Worm (Caenorhabditis elegans) whole organism, late embryonic: ENCODE data around the gene gpa-5.
A peak's percentile ranks its signal among the peaks of the same experiment; 100 is the strongest.

Source experiments
- C08G9.2 ChIP-seq: sonication (generic microtip); optimal IDR thresholded peaks from 2 replicates; lab custom pipeline; 2016; ENCODE audit warnings: mild to moderate bottlenecking, missing genetic modification characterization, moderate library complexity, missing compliant biosample characterization
- C38D4.7 ChIP-seq: fragments of 200-800 bp; sonication (Bioruptor generic); optimal IDR thresholded peaks from 2 replicates; lab custom pipeline; 2018; ENCODE audit warnings: mild to moderate bottlenecking, missing genetic modification characterization, moderate library complexity, missing compliant biosample characterization
- F13H6.1 ChIP-seq: sonication (generic microtip); optimal IDR thresholded peaks from 2 replicates; lab custom pipeline; 2016; ENCODE audit warnings: missing genetic modification characterization, missing compliant biosample characterization
- K02D7.2 ChIP-seq: sonication (generic microtip); optimal IDR thresholded peaks from 2 replicates; lab custom pipeline; 2017; ENCODE audit warnings: mild to moderate bottlenecking, missing genetic modification characterization, missing compliant biosample characterization
- K09A11.1 ChIP-seq: sonication (generic microtip); optimal IDR thresholded peaks from 2 replicates; lab custom pipeline; 2017; ENCODE audit warnings: antibody characterized with exemption, mild to moderate bottlenecking, missing genetic modification characterization, missing compliant biosample characterization; ENCODE audit not compliant: insufficient read depth
- T23F11.4 ChIP-seq: fragments of 200-800 bp; sonication (Bioruptor generic); optimal IDR thresholded peaks from 2 replicates; lab custom pipeline; 2018; ENCODE audit warnings: mild to moderate bottlenecking, missing genetic modification characterization, missing compliant biosample characterization
- ahr-1 ChIP-seq: sonication (generic microtip); optimal IDR thresholded peaks from 2 replicates; lab custom pipeline; 2016; ENCODE audit warnings: missing genetic modification characterization, missing compliant biosample characterization
- ceh-14 ChIP-seq: sonication (generic microtip); optimal IDR thresholded peaks from 2 replicates; lab custom pipeline; 2016; ENCODE audit warnings: missing genotype, missing genetic modification characterization, missing compliant biosample characterization
- ceh-2 ChIP-seq: sonication (generic microtip); optimal IDR thresholded peaks from 2 replicates; lab custom pipeline; 2016; ENCODE audit warnings: missing genotype, missing genetic modification characterization, missing compliant biosample characterization
- ceh-30 ChIP-seq: fragments of 150-350 bp; optimal IDR thresholded peaks from 2 replicates; lab custom pipeline; 2014; ENCODE audit warnings: missing biosample characterization, missing genetic modification characterization
- ceh-31 ChIP-seq: sonication (generic microtip); optimal IDR thresholded peaks from 2 replicates; lab custom pipeline; 2016; ENCODE audit warnings: missing genetic modification characterization, missing compliant biosample characterization
- ceh-45 ChIP-seq: fragments of 200-800 bp; sonication (Bioruptor generic); IDR thresholded peaks from 2 replicates; pipeline ENCODE4 v1.3.6; 2022; ENCODE audit warnings: missing genetic modification reagents, missing genetic modification characterization, missing compliant biosample characterization
- ceh-48 ChIP-seq: sonication (generic microtip); optimal IDR thresholded peaks from 2 replicates; lab custom pipeline; 2016; ENCODE audit warnings: missing genetic modification characterization, inconsistent platforms, missing compliant biosample characterization
- ceh-6 ChIP-seq: fragments of 200-800 bp; sonication (Bioruptor generic); optimal IDR thresholded peaks from 2 replicates; lab custom pipeline; 2018; ENCODE audit warnings: mild to moderate bottlenecking, missing genetic modification characterization, missing compliant biosample characterization
- elt-2 ChIP-seq: sonication (generic microtip); optimal IDR thresholded peaks from 2 replicates; lab custom pipeline; 2016; ENCODE audit warnings: missing genetic modification reagents, missing genetic modification characterization, missing compliant biosample characterization
- ets-4 ChIP-seq: sonication (generic microtip); optimal IDR thresholded peaks from 2 replicates; lab custom pipeline; 2016; ENCODE audit warnings: missing genetic modification characterization, missing compliant biosample characterization
- eyg-1 ChIP-seq: sonication (generic microtip); optimal IDR thresholded peaks from 2 replicates; lab custom pipeline; 2016; ENCODE audit warnings: missing genotype, missing genetic modification characterization, missing compliant biosample characterization
- fax-1 ChIP-seq: sonication (generic microtip); optimal IDR thresholded peaks from 2 replicates; lab custom pipeline; 2016; ENCODE audit warnings: missing genotype, missing genetic modification characterization, missing compliant biosample characterization
- fkh-10 ChIP-seq: fragments of 150-350 bp; optimal IDR thresholded peaks from 2 replicates; lab custom pipeline; 2014; ENCODE audit warnings: missing biosample characterization, missing genetic modification reagents, missing genetic modification characterization
- fkh-6 ChIP-seq: sonication (generic microtip); optimal IDR thresholded peaks from 2 replicates; lab custom pipeline; 2016; ENCODE audit warnings: missing genetic modification characterization, missing compliant biosample characterization
- hlh-13 ChIP-seq: fragments of 200-800 bp; sonication (Bioruptor generic); optimal IDR thresholded peaks from 2 replicates; lab custom pipeline; 2018; ENCODE audit warnings: mild to moderate bottlenecking, missing genetic modification characterization, missing compliant biosample characterization
- hlh-15 ChIP-seq: sonication (generic microtip); optimal IDR thresholded peaks from 2 replicates; lab custom pipeline; 2016; ENCODE audit warnings: missing genetic modification characterization, missing compliant biosample characterization
- hlh-30 ChIP-seq: sonication (generic microtip); optimal IDR thresholded peaks from 2 replicates; lab custom pipeline; 2017; ENCODE audit warnings: antibody characterized with exemption, missing genetic modification characterization, missing compliant biosample characterization; ENCODE audit not compliant: insufficient read depth
- hlh-6 ChIP-seq: sonication (generic microtip); optimal IDR thresholded peaks from 2 replicates; lab custom pipeline; 2016; ENCODE audit warnings: missing genotype, missing genetic modification characterization, missing compliant biosample characterization
- hlh-8 ChIP-seq: sonication (generic microtip); optimal IDR thresholded peaks from 2 replicates; lab custom pipeline; 2016; ENCODE audit warnings: missing genotype, missing genetic modification characterization, missing compliant biosample characterization
- lim-6 ChIP-seq: sonication (generic microtip); optimal IDR thresholded peaks from 2 replicates; lab custom pipeline; 2016; ENCODE audit warnings: missing genetic modification characterization, missing compliant biosample characterization
- madf-2 ChIP-seq: sonication (generic microtip); optimal IDR thresholded peaks from 2 replicates; lab custom pipeline; 2017; ENCODE audit warnings: missing genetic modification characterization, missing compliant biosample characterization
- mec-3 ChIP-seq: sonication (generic microtip); optimal IDR thresholded peaks from 2 replicates; lab custom pipeline; 2016; ENCODE audit warnings: borderline replicate concordance, missing genetic modification characterization, missing compliant biosample characterization
- npax-4 ChIP-seq: sonication (generic microtip); optimal IDR thresholded peaks from 2 replicates; lab custom pipeline; 2016; ENCODE audit warnings: missing genetic modification characterization, missing compliant biosample characterization
- odd-2 ChIP-seq: sonication (generic microtip); optimal IDR thresholded peaks from 2 replicates; lab custom pipeline; 2017; ENCODE audit warnings: antibody characterized with exemption, mild to moderate bottlenecking, missing genetic modification characterization, missing compliant biosample characterization
- pax-1 ChIP-seq: fragments of 150-350 bp; optimal IDR thresholded peaks from 2 replicates; lab custom pipeline; 2014; ENCODE audit warnings: missing biosample characterization, missing genetic modification characterization
- pha-2 ChIP-seq: sonication (generic microtip); optimal IDR thresholded peaks from 2 replicates; lab custom pipeline; 2017; ENCODE audit warnings: mild to moderate bottlenecking, missing genetic modification characterization, missing compliant biosample characterization
- pha-4 ChIP-seq: fragments of 150-350 bp; optimal IDR thresholded peaks from 2 replicates; lab custom pipeline; 2018; ENCODE audit warnings: missing biosample characterization, missing genetic modification reagents, missing genetic modification characterization
- pros-1 ChIP-seq: fragments of 150-350 bp; optimal IDR thresholded peaks from 2 replicates; lab custom pipeline; 2014; ENCODE audit warnings: missing biosample characterization, missing genetic modification reagents, missing genetic modification characterization
- ref-2 ChIP-seq: sonication (generic microtip); optimal IDR thresholded peaks from 2 replicates; lab custom pipeline; 2016; ENCODE audit warnings: missing genetic modification characterization, missing compliant biosample characterization
- sox-2 ChIP-seq: fragments of 200-800 bp; sonication (Bioruptor generic); IDR thresholded peaks from 2 replicates; pipeline ENCODE4 v1.3.6; 2022; ENCODE audit warnings: missing genetic modification reagents, missing genetic modification characterization, missing compliant biosample characterization
- sox-4 ChIP-seq: sonication (generic microtip); optimal IDR thresholded peaks from 2 replicates; lab custom pipeline; 2017; ENCODE audit warnings: mild to moderate bottlenecking, missing genetic modification characterization, inconsistent platforms, missing compliant biosample characterization
- tbx-2 ChIP-seq: sonication (generic microtip); optimal IDR thresholded peaks from 2 replicates; lab custom pipeline; 2016; ENCODE audit warnings: missing genetic modification characterization, missing compliant biosample characterization
- tbx-7 ChIP-seq: sonication (generic microtip); optimal IDR thresholded peaks from 2 replicates; lab custom pipeline; 2016; ENCODE audit warnings: missing genotype, missing genetic modification characterization, missing compliant biosample characterization
- ttx-3 ChIP-seq: sonication (generic microtip); optimal IDR thresholded peaks from 2 replicates; lab custom pipeline; 2016; ENCODE audit warnings: missing genetic modification reagents, missing genetic modification characterization, missing compliant biosample characterization
- unc-3 ChIP-seq, 2 experiments: fragments of 200-800 bp in 1 of 2; sonication (Bioruptor generic) in 1 of 2; sonication (generic microtip) in 1 of 2; conservative IDR thresholded peaks in 1 of 2; optimal IDR thresholded peaks in 1 of 2; 2 replicates each; pipeline versions ENCODE4 v1.3.6 to Lab custom; 2016 to 2022; ENCODE audit warnings: missing compliant biosample characterization in 2 of 2, missing genetic modification characterization in 2 of 2, missing genetic modification reagents in 1 of 2
- ztf-16 ChIP-seq: sonication (generic microtip); optimal IDR thresholded peaks from 2 replicates; lab custom pipeline; 2017; ENCODE audit warnings: missing genetic modification characterization, missing compliant biosample characterization

Gene gpa-5

ce11 chrX:2108182-2108581 is 12.7 kb downstream of the gpa-5 start:
- TF ChIP-seq elt-2 (tag; lab: Kevin White, UChicago) (peak; percentile 21), sox-2 (GFP tag; lab: Robert Waterston, UW) (no peak), ceh-6 (GFP tag; lab: Kevin White, UChicago) (no peak), hlh-13 (no peak), ceh-14 (tag; lab: Kevin White, UChicago) (no peak), tbx-2 (tag; lab: Kevin White, UChicago) (peak; percentile 58), F13H6.1 (tag; lab: Kevin White, UChicago) (no peak), pha-2 (tag; lab: Kevin White, UChicago) (no peak), eyg-1 (tag; lab: Kevin White, UChicago) (no peak), tbx-7 (tag; lab: Kevin White, UChicago) (peak; percentile 44), T23F11.4 (GFP tag; lab: Kevin White, UChicago) (no peak), hlh-30 (tag; lab: Kevin White, UChicago) (no peak), K09A11.1 (tag; lab: Kevin White, UChicago) (no peak), ceh-2 (peak; percentile 26), ahr-1 (tag; lab: Kevin White, UChicago) (no peak), ceh-31 (tag; lab: Kevin White, UChicago) (peak; percentile 57), hlh-6 (no peak), C38D4.7 (no peak), sox-4 (tag; lab: Kevin White, UChicago) (no peak), ceh-45 (no peak), ref-2 (tag; lab: Kevin White, UChicago) (peak; percentile 43), madf-2 (tag; lab: Kevin White, UChicago) (no peak), ets-4 (tag; lab: Kevin White, UChicago) (no peak), ceh-30 (no peak), lim-6 (tag; lab: Kevin White, UChicago) (no peak), mec-3 (tag; lab: Kevin White, UChicago) (no peak), pha-4 (no peak), fax-1 (no peak), pros-1 (no peak), pax-1 (no peak), K02D7.2 (tag; lab: Kevin White, UChicago) (no peak), fkh-6 (tag; lab: Kevin White, UChicago) (no peak), C08G9.2 (tag; lab: Kevin White, UChicago) (peak; percentile 65), unc-3 (GFP tag; conservative IDR thresholded peaks at IDR 0.05; lab: Robert Waterston, UW) (no peak), unc-3 (tag; optimal IDR thresholded peaks at IDR 0.05; lab: Kevin White, UChicago) (no peak), npax-4 (no peak)

- TF ChIP-seq elt-2 (tag; lab: Kevin White, UChicago) = peak; percentile 35
- no peak for TF ChIP-seq pha-2 (tag; lab: Kevin White, UChicago)
- no peak for TF ChIP-seq ceh-2
- TF ChIP-seq odd-2 (tag; lab: Kevin White, UChicago) = no peak
These were observed 13.4 kb downstream of the gpa-5 start for ce11 chrX:2107414-2107813.

- no peak for TF ChIP-seq hlh-15
- no peak for TF ChIP-seq madf-2 (tag; lab: Kevin White, UChicago)
- TF ChIP-seq ceh-14 (tag; lab: Kevin White, UChicago) = no peak
- no peak for TF ChIP-seq K02D7.2 (tag; lab: Kevin White, UChicago)
- no peak for TF ChIP-seq K09A11.1 (tag; lab: Kevin White, UChicago)
- no peak for TF ChIP-seq ceh-48 (tag; lab: Kevin White, UChicago)
- TF ChIP-seq ztf-16 (tag; lab: Kevin White, UChicago) = no peak
- TF ChIP-seq ceh-30 = no peak
- no peak for TF ChIP-seq hlh-13
- no peak for TF ChIP-seq fax-1
- TF ChIP-seq hlh-8 (tag; lab: Kevin White, UChicago) = no peak
- TF ChIP-seq ref-2 (tag; lab: Kevin White, UChicago) = no peak
- no peak for TF ChIP-seq eyg-1 (tag; lab: Kevin White, UChicago)
- TF ChIP-seq tbx-7 (tag; lab: Kevin White, UChicago) = no peak
- no peak for TF ChIP-seq fkh-10
- no peak for TF ChIP-seq pha-4
- TF ChIP-seq odd-2 (tag; lab: Kevin White, UChicago) = no peak
- no peak for TF ChIP-seq ttx-3
These were observed 15.6 kb downstream of the gpa-5 start, which contains the start of gene F53B1.3 for ce11 chrX:2105310-2105709. Gene F53B1.3, plus strand, starts transcription at chrX:2105610.
